Fruit fly (Drosophila melanogaster): Measurements from ENCODE around the gene CG8861.

Gene CG8861

dm6 chr3R:9337402-9338254 is 9.3 kb upstream of the CG8861 start:
- TF ChIP-seq CG8478 (optimal IDR thresholded peaks at IDR 0.05) (no peak), CTCF (optimal IDR thresholded peaks at IDR 0.05) (no peak)

- TF ChIP-seq CTCF (optimal IDR thresholded peaks at IDR 0.05) (no peak), CG8478 (optimal IDR thresholded peaks at IDR 0.05) (no peak)
Observed at dm6 chr3R:9334592-9335518, 6.5 kb upstream of the CG8861 start, which contains the start of the genes Aduk and pasi2. TSS of gene Aduk (minus strand) at chr3R:9334714. TSS of gene pasi2 (plus strand) at chr3R:9335170.

- TF ChIP-seq CTCF (optimal IDR thresholded peaks at IDR 0.05): no peak
- TF ChIP-seq CG8478 (optimal IDR thresholded peaks at IDR 0.05): no peak
Observed at dm6 chr3R:9331861-9332260, 3.5 kb upstream of the CG8861 start, which contains the start of gene CG16749. TSS of gene CG16749 (minus strand) at chr3R:9331885.

- no peak for TF ChIP-seq CG8478 (optimal IDR thresholded peaks at IDR 0.05)
- no peak for TF ChIP-seq CTCF (optimal IDR thresholded peaks at IDR 0.05)
Observed at dm6 chr3R:9330231-9330630, 1.9 kb upstream of the CG8861 start, which contains the start of gene CG12951. TSS of gene CG12951 (minus strand) at chr3R:9330331.

- peak; percentile 12 to 71 for TF ChIP-seq CTCF (optimal IDR thresholded peaks at IDR 0.05)
- no peak for TF ChIP-seq CG8478 (optimal IDR thresholded peaks at IDR 0.05)
Observed at dm6 chr3R:9328812-9329211, 501 bp upstream of the CG8861 start.

dm6 chr3R:9321470-9321869 is 6.8 kb downstream of the CG8861 start, which contains the start of gene HP1e:
TSS of gene HP1e (plus strand) at chr3R:9321770.
- TF ChIP-seq CTCF (optimal IDR thresholded peaks at IDR 0.05): no peak
- no peak for TF ChIP-seq CG8478 (optimal IDR thresholded peaks at IDR 0.05)

- no peak for TF ChIP-seq CTCF (optimal IDR thresholded peaks at IDR 0.05)
- TF ChIP-seq CG8478 (optimal IDR thresholded peaks at IDR 0.05): no peak
Observed at dm6 chr3R:9297163-9297562, 31.1 kb downstream of the CG8861 start.

- TF ChIP-seq CTCF (optimal IDR thresholded peaks at IDR 0.05) (no peak), CG8478 (optimal IDR thresholded peaks at IDR 0.05) (no peak)
Observed at dm6 chr3R:9287710-9288109, 40.6 kb downstream of the CG8861 start.

- TF ChIP-seq CG8478 (optimal IDR thresholded peaks at IDR 0.05) (no peak), CTCF (optimal IDR thresholded peaks at IDR 0.05) (peak; percentile 10 to 27)
Observed at dm6 chr3R:9266765-9267164, 61.5 kb downstream of the CG8861 start, which contains the start of the genes TrpRS and Vps16A. TSS of gene TrpRS (minus strand) at chr3R:9266904. TSS of gene Vps16A (plus strand) at chr3R:9267019.

- TF ChIP-seq CTCF (optimal IDR thresholded peaks at IDR 0.05): no peak
- no peak for TF ChIP-seq CG8478 (optimal IDR thresholded peaks at IDR 0.05)
Observed at dm6 chr3R:9264042-9264441, 64.3 kb downstream of the CG8861 start, which contains the start of gene sage. TSS of gene sage (minus strand) at chr3R:9264142.

dm6 chr3R:9260421-9260973 is 67.8 kb downstream of the CG8861 start, which contains the start of gene ATP6AP2:
TSS of gene ATP6AP2 (plus strand) at chr3R:9260638.
- peak in 1 of 2 experiments; percentile 8 for TF ChIP-seq CTCF (optimal IDR thresholded peaks at IDR 0.05)
- no peak for TF ChIP-seq CG8478 (optimal IDR thresholded peaks at IDR 0.05)

dm6 chr3R:9258252-9259225 is 69.8 kb downstream of the CG8861 start, which contains the start of the genes Ibf2 and Ibf1:
TSS of gene Ibf2 (minus strand) at chr3R:9258501.
TSS of gene Ibf1 (plus strand) at chr3R:9258964.
- no peak for TF ChIP-seq CG8478 (optimal IDR thresholded peaks at IDR 0.05)
- no peak for TF ChIP-seq CTCF (optimal IDR thresholded peaks at IDR 0.05)

- TF ChIP-seq CG8478 (optimal IDR thresholded peaks at IDR 0.05): no peak
- no peak for TF ChIP-seq CTCF (optimal IDR thresholded peaks at IDR 0.05)
Observed at dm6 chr3R:9257616-9258015, 70.7 kb downstream of the CG8861 start, which contains the start of gene CG16736. TSS of gene CG16736 (minus strand) at chr3R:9257716.
